Fruit fly (Drosophila melanogaster): ENCODE data around the gene Spn28Dc.

Gene Spn28Dc

dm6 chr2L:8007160-8007876, at the start of gene Spn28Dc:
Gene Spn28Dc, minus strand, starts transcription at chr2L:8007210.
- no peak for TF ChIP-seq CG8478 (optimal IDR thresholded peaks at IDR 0.05)
- no peak for TF ChIP-seq pan (optimal IDR thresholded peaks at IDR 0.05)
- no peak for TF ChIP-seq EcR (GFP tag; optimal IDR thresholded peaks at IDR 0.05)
- TF ChIP-seq usp (GFP tag; optimal IDR thresholded peaks at IDR 0.05), result no peak
- TF ChIP-seq Dll (optimal IDR thresholded peaks at IDR 0.05), result no peak
- no peak for TF ChIP-seq psq (optimal IDR thresholded peaks at IDR 0.05)

DNA sequence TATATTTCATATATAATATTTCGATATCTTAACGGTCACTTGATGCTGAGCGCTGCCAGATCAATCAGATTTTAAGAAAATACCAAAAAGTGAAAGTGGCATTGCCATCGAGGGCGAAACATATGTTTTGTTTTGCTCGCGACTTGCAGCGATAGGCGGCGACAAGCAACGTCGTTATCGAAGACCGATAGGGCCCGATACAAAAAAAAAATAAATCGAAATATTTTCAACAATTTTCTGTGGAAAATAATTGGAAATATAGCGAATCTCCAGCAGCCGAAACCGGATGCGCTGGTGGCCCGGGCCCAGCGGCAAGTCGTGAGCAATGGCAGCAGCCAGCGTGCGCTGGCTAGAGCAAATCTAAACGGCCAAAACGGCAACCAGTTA, 36.3 kb upstream of the Spn28Dc start, which contains the start of gene Megf8:
Megf8 (plus strand) TSS at position 190 of the 387 bp plus-strand sequence.
- TF ChIP-seq Dll (optimal IDR thresholded peaks at IDR 0.05), result no peak
- no peak for TF ChIP-seq usp (GFP tag; optimal IDR thresholded peaks at IDR 0.05)
- TF ChIP-seq pan (optimal IDR thresholded peaks at IDR 0.05), result no peak
- no peak for TF ChIP-seq CG8478 (optimal IDR thresholded peaks at IDR 0.05)
- no peak for TF ChIP-seq psq (optimal IDR thresholded peaks at IDR 0.05)
- no peak for TF ChIP-seq EcR (GFP tag; optimal IDR thresholded peaks at IDR 0.05)

- TF ChIP-seq EcR (GFP tag; optimal IDR thresholded peaks at IDR 0.05) (no peak), psq (optimal IDR thresholded peaks at IDR 0.05) (no peak)
Measured at dm6 chr2L:8042645-8043281, 35.8 kb upstream of the Spn28Dc start, which contains the start of gene RpL36A. Gene RpL36A, minus strand, starts transcription at chr2L:8042909.

DNA sequence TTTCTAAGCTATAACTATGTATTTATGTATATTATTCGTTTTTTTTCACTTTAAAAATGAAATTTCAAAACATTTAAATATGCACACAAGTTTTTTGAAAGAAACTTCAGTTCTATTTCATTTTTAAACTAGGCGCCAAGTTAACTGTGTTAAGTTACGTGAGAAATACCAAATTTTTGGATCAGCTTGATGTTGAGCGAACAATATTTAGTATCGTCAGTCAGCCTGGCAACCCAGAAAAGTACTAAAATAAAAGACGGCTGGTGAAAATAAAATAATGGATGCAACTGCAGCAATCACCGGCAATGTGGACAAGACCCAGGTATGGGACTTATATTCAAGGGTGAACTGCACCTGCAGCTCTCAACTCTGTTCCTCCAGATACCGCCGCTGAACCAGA, 33.9 kb upstream of the Spn28Dc start, which contains the start of gene CCDC53:
CCDC53 (plus strand) TSS at position 235 of the 400 bp plus-strand sequence.
- TF ChIP-seq usp (GFP tag; optimal IDR thresholded peaks at IDR 0.05), result no peak
- no peak for TF ChIP-seq Dll (optimal IDR thresholded peaks at IDR 0.05)
- TF ChIP-seq pan (optimal IDR thresholded peaks at IDR 0.05), result no peak
- no peak for TF ChIP-seq psq (optimal IDR thresholded peaks at IDR 0.05)
- no peak for TF ChIP-seq CG8478 (optimal IDR thresholded peaks at IDR 0.05)
- TF ChIP-seq EcR (GFP tag; optimal IDR thresholded peaks at IDR 0.05), result no peak

dm6 chr2L:8039688-8040087, 32.7 kb upstream of the Spn28Dc start, which contains the start of gene CG7367:
Gene CG7367, minus strand, starts transcription at chr2L:8039788.
- no peak for TF ChIP-seq pan (optimal IDR thresholded peaks at IDR 0.05)
- no peak for TF ChIP-seq usp (GFP tag; optimal IDR thresholded peaks at IDR 0.05)
- TF ChIP-seq Dll (optimal IDR thresholded peaks at IDR 0.05), result no peak
- no peak for TF ChIP-seq CG8478 (optimal IDR thresholded peaks at IDR 0.05)
- no peak for TF ChIP-seq psq (optimal IDR thresholded peaks at IDR 0.05)
- no peak for TF ChIP-seq EcR (GFP tag; optimal IDR thresholded peaks at IDR 0.05)

DNA sequence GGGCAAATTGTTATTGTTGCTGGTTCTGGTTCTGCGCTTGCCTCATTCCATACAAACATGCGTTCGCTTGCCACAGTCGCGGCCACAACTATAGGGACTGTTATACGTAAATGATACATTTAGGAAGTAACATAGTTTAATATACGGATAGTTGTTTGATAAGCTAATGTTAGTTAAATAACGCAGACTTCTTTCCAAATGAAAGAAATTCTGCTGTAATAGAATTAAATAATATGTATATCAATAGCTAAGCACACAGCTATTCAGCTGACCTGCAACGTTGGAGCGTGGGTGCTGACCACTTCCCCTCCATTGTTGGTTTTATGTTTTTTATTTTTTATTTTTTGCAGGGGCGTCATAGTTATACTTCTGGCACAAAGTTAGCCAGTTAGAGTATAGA, 27.7 kb upstream of the Spn28Dc start:
- TF ChIP-seq CG8478 (optimal IDR thresholded peaks at IDR 0.05) (no peak), psq (optimal IDR thresholded peaks at IDR 0.05) (no peak), usp (GFP tag; optimal IDR thresholded peaks at IDR 0.05) (no peak), Dll (optimal IDR thresholded peaks at IDR 0.05) (no peak), pan (optimal IDR thresholded peaks at IDR 0.05) (no peak), EcR (GFP tag; optimal IDR thresholded peaks at IDR 0.05) (no peak)

DNA sequence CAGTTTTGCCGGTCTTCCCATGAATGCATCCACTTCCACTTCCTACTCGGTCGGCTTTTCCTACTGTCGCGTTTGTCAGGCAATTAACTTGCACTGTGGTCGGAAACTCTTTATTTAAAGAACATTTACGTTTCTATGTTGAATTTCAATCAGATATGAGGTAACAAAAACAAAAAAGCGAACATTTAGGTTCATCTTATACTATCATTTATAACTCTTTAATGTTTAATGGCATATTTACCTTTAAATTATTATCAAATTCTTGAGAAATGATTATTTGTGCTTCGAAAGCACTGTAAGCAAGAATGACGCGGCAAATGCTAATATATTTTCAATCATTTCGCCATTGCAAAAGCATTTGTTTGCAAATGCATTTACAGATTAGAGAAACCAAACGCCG, 26.7 kb upstream of the Spn28Dc start:
- TF ChIP-seq usp (GFP tag; optimal IDR thresholded peaks at IDR 0.05) (no peak), EcR (GFP tag; optimal IDR thresholded peaks at IDR 0.05) (no peak), psq (optimal IDR thresholded peaks at IDR 0.05) (no peak), pan (optimal IDR thresholded peaks at IDR 0.05) (no peak), CG8478 (optimal IDR thresholded peaks at IDR 0.05) (no peak), Dll (optimal IDR thresholded peaks at IDR 0.05) (no peak)

dm6 chr2L:8031588-8031987, 24.6 kb upstream of the Spn28Dc start:
- no peak for TF ChIP-seq pan (optimal IDR thresholded peaks at IDR 0.05)
- TF ChIP-seq usp (GFP tag; optimal IDR thresholded peaks at IDR 0.05), result no peak
- no peak for TF ChIP-seq CG8478 (optimal IDR thresholded peaks at IDR 0.05)
- TF ChIP-seq psq (optimal IDR thresholded peaks at IDR 0.05), result no peak
- TF ChIP-seq EcR (GFP tag; optimal IDR thresholded peaks at IDR 0.05), result no peak
- no peak for TF ChIP-seq Dll (optimal IDR thresholded peaks at IDR 0.05)

dm6 chr2L:8030693-8031210, 23.7 kb upstream of the Spn28Dc start, which contains the start of gene Cka:
Gene Cka, plus strand, starts transcription at chr2L:8030721.
- TF ChIP-seq CG8478 (optimal IDR thresholded peaks at IDR 0.05), result peak; percentile 77
- TF ChIP-seq psq (optimal IDR thresholded peaks at IDR 0.05), result no peak

dm6 chr2L:8030102-8030501, 23.1 kb upstream of the Spn28Dc start:
- TF ChIP-seq Dll (optimal IDR thresholded peaks at IDR 0.05) (no peak), psq (optimal IDR thresholded peaks at IDR 0.05) (no peak), EcR (GFP tag; optimal IDR thresholded peaks at IDR 0.05) (no peak), pan (optimal IDR thresholded peaks at IDR 0.05) (no peak), usp (GFP tag; optimal IDR thresholded peaks at IDR 0.05) (no peak), CG8478 (optimal IDR thresholded peaks at IDR 0.05) (no peak)

- TF ChIP-seq EcR (GFP tag; optimal IDR thresholded peaks at IDR 0.05) (no peak), CG8478 (optimal IDR thresholded peaks at IDR 0.05) (no peak), usp (GFP tag; optimal IDR thresholded peaks at IDR 0.05) (no peak), psq (optimal IDR thresholded peaks at IDR 0.05) (no peak), Dll (optimal IDR thresholded peaks at IDR 0.05) (no peak), pan (optimal IDR thresholded peaks at IDR 0.05) (no peak)
Measured at dm6 chr2L:8029160-8029852, 22.3 kb upstream of the Spn28Dc start, which contains the start of gene baf. Gene baf, plus strand, starts transcription at chr2L:8029462.

DNA sequence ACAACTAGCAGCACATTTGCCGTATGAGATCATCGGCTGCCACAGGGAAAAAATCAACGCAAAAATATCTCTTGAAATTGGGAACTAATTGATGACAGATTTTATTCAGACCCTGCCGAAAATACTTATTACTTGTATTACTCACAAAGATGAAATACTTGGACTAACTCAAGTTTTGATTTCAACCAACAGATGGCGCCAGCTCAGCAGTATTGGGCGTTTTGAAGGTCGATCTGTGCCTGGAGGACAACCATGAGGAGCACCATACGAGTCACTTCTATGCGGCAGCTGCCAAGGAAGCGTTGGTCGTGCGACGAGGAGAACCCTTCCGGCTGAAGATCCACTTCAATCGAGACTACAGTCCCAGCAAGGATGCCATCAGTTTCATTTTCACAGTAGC, 17.3 kb upstream of the Spn28Dc start:
- TF ChIP-seq EcR (GFP tag; optimal IDR thresholded peaks at IDR 0.05), result no peak
- no peak for TF ChIP-seq Dll (optimal IDR thresholded peaks at IDR 0.05)
- TF ChIP-seq usp (GFP tag; optimal IDR thresholded peaks at IDR 0.05), result no peak
- TF ChIP-seq psq (optimal IDR thresholded peaks at IDR 0.05), result no peak
- no peak for TF ChIP-seq pan (optimal IDR thresholded peaks at IDR 0.05)
- TF ChIP-seq CG8478 (optimal IDR thresholded peaks at IDR 0.05), result no peak

Measured in whole organism.